Worm (Caenorhabditis elegans) whole organism, L3 larva: Measurements from ENCODE around the gene str-47.

Experiments used
- elt-2 ChIP-seq: sonication (generic microtip); optimal IDR thresholded peaks from 2 replicates; lab custom pipeline; 2016; ENCODE audit warnings: missing genetic modification reagents, mild to moderate bottlenecking, missing genetic modification characterization, missing compliant biosample characterization
- nhr-12 ChIP-seq: fragments of 150-350 bp; optimal IDR thresholded peaks from 2 replicates; lab custom pipeline; 2014; ENCODE audit warnings: missing biosample characterization, missing genetic modification characterization
- nhr-237 ChIP-seq: fragments of 150-350 bp; optimal IDR thresholded peaks from 2 replicates; lab custom pipeline; 2014; ENCODE audit warnings: missing biosample characterization, missing genetic modification characterization
- nhr-28 ChIP-seq: fragments of 150-350 bp; optimal IDR thresholded peaks from 2 replicates; lab custom pipeline; 2014; ENCODE audit warnings: missing biosample characterization, missing genetic modification characterization
- nhr-77 ChIP-seq: fragments of 150-350 bp; optimal IDR thresholded peaks from 2 replicates; lab custom pipeline; 2014; ENCODE audit warnings: missing biosample characterization, missing genetic modification characterization
- pha-4 ChIP-seq: fragments of 150-350 bp; optimal IDR thresholded peaks from 2 replicates; lab custom pipeline; 2014; ENCODE audit warnings: missing biosample characterization, missing genetic modification reagents, missing genetic modification characterization
- ztf-11 ChIP-seq: fragments of 150-350 bp; optimal IDR thresholded peaks from 2 replicates; lab custom pipeline; 2014; ENCODE audit warnings: missing biosample characterization, missing genetic modification characterization

ce11 chrV:7641718-7642117, 3.8 kb upstream of the str-47 start:
- TF ChIP-seq pha-4: no peak
- no peak for TF ChIP-seq nhr-28
- no peak for TF ChIP-seq elt-2 (tag; lab: Kevin White, UChicago)
- TF ChIP-seq nhr-77: no peak
- TF ChIP-seq nhr-12: no peak
- TF ChIP-seq nhr-237 (tag; lab: Kevin White, UChicago): no peak
- TF ChIP-seq ztf-11: no peak
